Worm (Caenorhabditis elegans): Measurements from ENCODE around the gene gldi-11.
A peak's percentile ranks its signal among the peaks of the same experiment; 100 is the strongest.

Gene gldi-11

DNA sequence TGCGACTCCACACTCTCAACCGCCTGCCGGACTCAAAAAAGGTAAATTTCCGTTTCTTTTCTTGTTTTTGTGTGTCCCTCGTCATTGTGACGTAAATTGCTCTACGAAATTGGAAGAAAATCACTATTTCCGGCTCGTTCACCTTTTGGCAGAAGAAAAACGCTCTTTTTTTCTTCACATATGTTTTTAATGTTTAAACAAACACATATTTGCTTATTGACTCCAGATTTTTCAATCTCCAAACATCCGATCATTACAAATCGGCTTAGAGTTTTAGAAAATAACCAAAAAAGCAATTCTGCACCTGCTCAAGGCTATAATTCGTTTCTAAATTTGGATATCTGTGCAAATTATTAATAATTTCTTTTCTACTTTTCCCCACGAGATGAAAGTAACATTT, 39.7 kb downstream of the gldi-11 start:
- no peak for TF ChIP-seq nhr-21 (tag; optimal IDR thresholded peaks at IDR 0.05)
- TF ChIP-seq nhr-23 (tag; optimal IDR thresholded peaks at IDR 0.05), result no peak
- TF ChIP-seq peb-1 (tag; optimal IDR thresholded peaks at IDR 0.05), result no peak
- TF ChIP-seq sma-9 (GFP tag; optimal IDR thresholded peaks at IDR 0.05), result no peak
- no peak for TF ChIP-seq sma-9 (tag; optimal IDR thresholded peaks at IDR 0.05)
- TF ChIP-seq nhr-237 (tag; optimal IDR thresholded peaks at IDR 0.05), result no peak
- no peak for TF ChIP-seq alr-1 (tag; optimal IDR thresholded peaks at IDR 0.05)
- no peak for TF ChIP-seq nhr-12 (tag; optimal IDR thresholded peaks at IDR 0.05)
- TF ChIP-seq egl-27 (tag; optimal IDR thresholded peaks at IDR 0.05), result no peak
- no peak for TF ChIP-seq snpc-4 (tag; optimal IDR thresholded peaks at IDR 0.05)
- no peak for TF ChIP-seq nhr-129 (tag; optimal IDR thresholded peaks at IDR 0.05)
- TF ChIP-seq mbf-1 (tag; optimal IDR thresholded peaks at IDR 0.05), result no peak
- no peak for TF ChIP-seq lsy-2 (tag; optimal IDR thresholded peaks at IDR 0.05)
- no peak for TF ChIP-seq ama-1 (optimal IDR thresholded peaks at IDR 0.05)
- no peak for TF ChIP-seq lin-39 (tag; optimal IDR thresholded peaks at IDR 0.05)
- no peak for TF ChIP-seq ZK546.5 (tag; optimal IDR thresholded peaks at IDR 0.05)
- no peak for TF ChIP-seq sma-3 (GFP tag; optimal IDR thresholded peaks at IDR 0.05)
- TF ChIP-seq unc-39 (tag; optimal IDR thresholded peaks at IDR 0.05), result no peak
- no peak for TF ChIP-seq ztf-1 (GFP tag; conservative IDR thresholded peaks at IDR 0.05)
- TF ChIP-seq ceh-16 (tag; optimal IDR thresholded peaks at IDR 0.05), result no peak

DNA sequence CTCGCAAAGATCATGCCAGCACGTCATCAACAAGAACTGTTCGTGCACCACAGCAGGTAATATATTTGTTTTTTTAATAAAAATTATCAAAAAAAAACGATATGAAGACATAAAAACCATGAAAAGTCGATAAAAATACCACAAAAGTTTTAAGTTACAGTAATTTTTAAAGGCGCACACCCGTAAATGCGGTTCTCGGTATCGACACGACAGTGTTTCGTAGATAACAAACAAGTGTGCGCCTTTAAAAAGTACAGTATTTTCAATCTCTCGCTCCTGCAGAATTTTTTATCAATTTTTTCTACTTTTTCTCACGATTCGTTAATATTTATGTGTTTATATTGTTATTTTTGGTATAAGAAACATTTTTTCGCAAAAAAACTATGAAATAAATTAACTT, 40.3 kb downstream of the gldi-11 start:
- TF ChIP-seq sma-3 (GFP tag; optimal IDR thresholded peaks at IDR 0.05) (no peak), snpc-4 (tag; optimal IDR thresholded peaks at IDR 0.05) (no peak), ztf-11 (tag; optimal IDR thresholded peaks at IDR 0.05) (no peak), ceh-16 (tag; optimal IDR thresholded peaks at IDR 0.05) (no peak), nhr-237 (tag; optimal IDR thresholded peaks at IDR 0.05) (no peak), fos-1 (tag; optimal IDR thresholded peaks at IDR 0.05) (no peak), unc-62 (GFP tag; optimal IDR thresholded peaks at IDR 0.05) (no peak), gmeb-1 (tag; optimal IDR thresholded peaks at IDR 0.05) (no peak), nhr-6 (tag; optimal IDR thresholded peaks at IDR 0.05) (no peak), dmd-4 (tag; optimal IDR thresholded peaks at IDR 0.05) (no peak), lin-13 (GFP tag; optimal IDR thresholded peaks at IDR 0.05) (no peak), unc-55 (GFP tag; optimal IDR thresholded peaks at IDR 0.05) (no peak), aly-2 (tag; optimal IDR thresholded peaks at IDR 0.05) (no peak), blmp-1 (tag; optimal IDR thresholded peaks at IDR 0.05; ENCODE audit: insufficient read depth) (no peak), R02D3.7 (tag; optimal IDR thresholded peaks at IDR 0.05) (no peak), peb-1 (tag; optimal IDR thresholded peaks at IDR 0.05) (no peak)

DNA sequence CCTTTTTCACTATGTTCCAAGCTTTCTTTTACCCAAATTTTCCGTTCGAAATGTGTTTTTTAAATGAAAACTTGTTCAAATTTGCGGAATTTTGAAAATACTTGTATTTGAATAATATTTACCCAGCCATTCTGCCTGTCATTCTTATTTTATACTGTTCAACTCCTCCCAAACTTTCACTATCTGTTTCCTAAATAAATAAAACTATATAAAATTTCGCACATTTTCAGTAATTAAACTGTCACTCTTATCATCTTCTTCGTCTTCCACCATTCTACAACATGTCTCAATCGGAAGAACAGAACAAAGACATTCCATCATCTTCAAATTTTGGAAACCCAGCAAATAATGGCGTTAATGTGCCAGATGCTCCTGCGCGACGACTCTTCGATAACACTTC, 40.8 kb downstream of the gldi-11 start, which contains the start of gene btbd-10:
Gene btbd-10, plus strand, starts transcription at position 231 of the 400 bp plus-strand sequence.
- TF ChIP-seq nhr-12 (tag; optimal IDR thresholded peaks at IDR 0.05) (no peak), nhr-11 (tag; optimal IDR thresholded peaks at IDR 0.05) (no peak), ztf-4 (tag; optimal IDR thresholded peaks at IDR 0.05) (no peak), crh-2 (tag; optimal IDR thresholded peaks at IDR 0.05) (no peak), mbf-1 (tag; optimal IDR thresholded peaks at IDR 0.05) (no peak), egl-27 (tag; optimal IDR thresholded peaks at IDR 0.05) (no peak), elt-1 (tag; optimal IDR thresholded peaks at IDR 0.05) (no peak)

DNA sequence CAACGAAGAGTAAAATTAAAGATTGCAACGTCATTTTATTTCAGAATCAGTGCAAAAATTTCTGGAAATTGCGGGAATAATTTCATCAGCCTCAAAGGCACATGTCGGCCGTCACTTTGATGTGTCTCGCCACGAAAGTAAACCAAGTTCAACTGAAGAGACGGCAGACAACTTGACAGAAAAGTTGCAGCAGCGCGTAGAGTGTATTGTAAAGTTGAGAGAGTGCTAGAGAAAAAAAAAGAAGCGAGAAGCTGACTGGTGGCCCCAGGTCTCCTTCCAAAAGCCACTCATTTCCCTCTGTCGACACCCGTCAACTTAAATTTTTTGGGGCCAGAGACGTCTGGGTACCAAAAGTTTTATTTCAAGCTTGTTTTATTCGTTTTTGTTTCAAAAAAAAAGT, 41.3 kb downstream of the gldi-11 start:
- TF ChIP-seq sma-9 (GFP tag; optimal IDR thresholded peaks at IDR 0.05), result peak; percentile 70
- no peak for TF ChIP-seq sma-9 (tag; optimal IDR thresholded peaks at IDR 0.05)
- TF ChIP-seq ztf-1 (GFP tag; conservative IDR thresholded peaks at IDR 0.05), result no peak
- no peak for TF ChIP-seq ztf-11 (tag; optimal IDR thresholded peaks at IDR 0.05)
- peak; percentile 38 to 59 for TF ChIP-seq mdl-1 (tag; optimal IDR thresholded peaks at IDR 0.05)
- no peak for TF ChIP-seq skn-1 (tag; optimal IDR thresholded peaks at IDR 0.05)
- TF ChIP-seq blmp-1 (tag; optimal IDR thresholded peaks at IDR 0.05; ENCODE audit: insufficient read depth), result no peak
- TF ChIP-seq nhr-23 (tag; optimal IDR thresholded peaks at IDR 0.05), result no peak
- no peak for TF ChIP-seq elt-3 (tag; optimal IDR thresholded peaks at IDR 0.05)
- no peak for TF ChIP-seq Y55F3AM.14 (GFP tag; optimal IDR thresholded peaks at IDR 0.05)
- TF ChIP-seq lsy-2 (tag; optimal IDR thresholded peaks at IDR 0.05), result peak in 1 of 2 experiments; percentile 83
- TF ChIP-seq nhr-11 (tag; optimal IDR thresholded peaks at IDR 0.05), result no peak
- no peak for TF ChIP-seq dmd-4 (tag; optimal IDR thresholded peaks at IDR 0.05)
- TF ChIP-seq gmeb-1 (tag; optimal IDR thresholded peaks at IDR 0.05), result peak; percentile 71
- TF ChIP-seq crh-2 (tag; optimal IDR thresholded peaks at IDR 0.05), result peak; percentile 87
- no peak for TF ChIP-seq mbf-1 (tag; optimal IDR thresholded peaks at IDR 0.05)
- TF ChIP-seq lin-39 (tag; optimal IDR thresholded peaks at IDR 0.05), result no peak
- peak; percentile 51 for TF ChIP-seq zag-1 (tag; optimal IDR thresholded peaks at IDR 0.05)
- peak; percentile 31 for TF ChIP-seq nhr-21 (tag; optimal IDR thresholded peaks at IDR 0.05)
- TF ChIP-seq fos-1 (tag; optimal IDR thresholded peaks at IDR 0.05), result peak; percentile 71
- no peak for TF ChIP-seq unc-39 (tag; optimal IDR thresholded peaks at IDR 0.05)
- peak; percentile 25 for TF ChIP-seq mab-5 (tag; optimal IDR thresholded peaks at IDR 0.05)
- peak; percentile 92 for TF ChIP-seq C34F6.9 (tag; optimal IDR thresholded peaks at IDR 0.05)
- TF ChIP-seq elt-1 (tag; optimal IDR thresholded peaks at IDR 0.05), result no peak
- peak; percentile 89 for TF ChIP-seq nhr-129 (tag; optimal IDR thresholded peaks at IDR 0.05)
- no peak for TF ChIP-seq nhr-237 (tag; optimal IDR thresholded peaks at IDR 0.05)
- no peak for TF ChIP-seq nhr-10 (tag; optimal IDR thresholded peaks at IDR 0.05)
- TF ChIP-seq sma-3 (GFP tag; optimal IDR thresholded peaks at IDR 0.05), result no peak
- peak; percentile 39 for TF ChIP-seq ztf-4 (tag; optimal IDR thresholded peaks at IDR 0.05)
- peak; percentile 76 for TF ChIP-seq F13H6.1 (tag; optimal IDR thresholded peaks at IDR 0.05)
- peak; percentile 58 for TF ChIP-seq lin-13 (GFP tag; optimal IDR thresholded peaks at IDR 0.05)
- TF ChIP-seq unc-55 (GFP tag; optimal IDR thresholded peaks at IDR 0.05), result peak; percentile 93
- TF ChIP-seq ceh-16 (tag; optimal IDR thresholded peaks at IDR 0.05), result no peak
- TF ChIP-seq ama-1 (optimal IDR thresholded peaks at IDR 0.05), result peak; percentile 59
- no peak for TF ChIP-seq unc-62 (GFP tag; optimal IDR thresholded peaks at IDR 0.05)
- TF ChIP-seq nhr-25 (tag; optimal IDR thresholded peaks at IDR 0.05), result peak; percentile 69
